Worm (Caenorhabditis elegans) whole organism, young adult: ENCODE measurements around the gene sms-2.

ENCODE experiments used
- B0035.1 ChIP-seq: sonication (generic microtip); optimal IDR thresholded peaks from 2 replicates; lab custom pipeline; 2016; ENCODE audit warnings: missing genetic modification characterization, mild to moderate bottlenecking, missing compliant biosample characterization, missing genotype, missing genetic modification reagents
- D2030.7 ChIP-seq: fragments of 200-800 bp; sonication (Bioruptor generic); IDR thresholded peaks from 2 replicates; pipeline ENCODE4 v1.3.6; 2022; ENCODE audit warnings: missing genetic modification reagents, missing genetic modification characterization, missing compliant biosample characterization
- F23B12.7 ChIP-seq: sonication (generic microtip); optimal IDR thresholded peaks from 2 replicates; lab custom pipeline; 2017; ENCODE audit warnings: missing genetic modification characterization, mild to moderate bottlenecking, missing compliant biosample characterization, antibody characterized with exemption, moderate library complexity; ENCODE audit not compliant: insufficient read depth
- F39B2.1 ChIP-seq: fragments of 200-800 bp; sonication (Bioruptor generic); IDR thresholded peaks from 2 replicates; pipeline ENCODE4 v1.3.6; 2022; ENCODE audit warnings: missing genetic modification reagents, missing genetic modification characterization, missing compliant biosample characterization
- F57C9.4 ChIP-seq: sonication (generic microtip); optimal IDR thresholded peaks from 2 replicates; lab custom pipeline; 2017; ENCODE audit warnings: mild to moderate bottlenecking, missing genetic modification characterization, missing compliant biosample characterization
- K12H6.12 ChIP-seq: fragments of 200-800 bp; sonication (Bioruptor generic); optimal IDR thresholded peaks from 2 replicates; lab custom pipeline; 2018; ENCODE audit warnings: mild to moderate bottlenecking, missing genetic modification characterization, missing compliant biosample characterization
- Y53G8AR.9 ChIP-seq: fragments of 200-800 bp; sonication (Bioruptor generic); conservative IDR thresholded peaks from 2 replicates; pipeline ENCODE4 v1.3.6; 2022; ENCODE audit warnings: missing genetic modification reagents, missing genetic modification characterization, missing compliant biosample characterization
- Y56A3A.18 ChIP-seq: fragments of 200-800 bp; sonication (Bioruptor generic); IDR thresholded peaks from 2 replicates; pipeline ENCODE4 v1.3.6; 2022; ENCODE audit warnings: missing genetic modification reagents, missing genetic modification characterization, missing compliant biosample characterization
- Y79H2A.3 ChIP-seq: fragments of 200-800 bp; sonication (Bioruptor generic); conservative IDR thresholded peaks from 2 replicates; pipeline ENCODE4 v1.3.6; 2022; ENCODE audit warnings: missing genetic modification reagents, missing genetic modification characterization, missing compliant biosample characterization
- atf-7 ChIP-seq: sonication (generic microtip); optimal IDR thresholded peaks from 2 replicates; lab custom pipeline; 2017; ENCODE audit warnings: mild to moderate bottlenecking, missing genetic modification characterization, missing compliant biosample characterization
- attf-3 ChIP-seq: fragments of 200-800 bp; sonication (Bioruptor generic); conservative IDR thresholded peaks from 2 replicates; pipeline ENCODE4 v1.3.6; 2022; ENCODE audit warnings: missing genetic modification reagents, missing genetic modification characterization, missing compliant biosample characterization
- cebp-1 ChIP-seq, 2 experiments: fragments of 200-800 bp in 1 of 2; sonication (Bioruptor generic) in 1 of 2; sonication (generic microtip) in 1 of 2; IDR thresholded peaks in 1 of 2; optimal IDR thresholded peaks in 1 of 2; 2 replicates each; pipeline versions ENCODE4 v1.3.6 to Lab custom; 2017 to 2022; ENCODE audit warnings: missing compliant biosample characterization in 2 of 2, missing genetic modification characterization in 2 of 2, mild to moderate bottlenecking in 1 of 2, missing genetic modification reagents in 1 of 2, moderate library complexity in 1 of 2
- ceh-27 ChIP-seq: fragments of 200-800 bp; sonication (Bioruptor generic); optimal IDR thresholded peaks from 2 replicates; lab custom pipeline; 2018; ENCODE audit warnings: mild to moderate bottlenecking, missing genetic modification characterization, moderate library complexity, missing compliant biosample characterization
- ceh-40 ChIP-seq: fragments of 200-800 bp; sonication (Bioruptor generic); IDR thresholded peaks from 2 replicates; pipeline ENCODE4 v1.3.6; 2022; ENCODE audit warnings: missing genetic modification characterization, missing compliant biosample characterization
- chd-7 ChIP-seq: sonication (generic microtip); optimal IDR thresholded peaks from 2 replicates; lab custom pipeline; 2016; ENCODE audit warnings: mild to moderate bottlenecking, missing genetic modification characterization, moderate library complexity, missing compliant biosample characterization
- dpff-1 ChIP-seq: sonication (generic microtip); optimal IDR thresholded peaks from 2 replicates; lab custom pipeline; 2017; ENCODE audit warnings: mild to moderate bottlenecking, missing genetic modification characterization, missing compliant biosample characterization
- dpl-1 ChIP-seq: fragments of 150-350 bp; optimal IDR thresholded peaks from 2 replicates; lab custom pipeline; 2014; ENCODE audit warnings: missing biosample characterization, missing genetic modification reagents, missing genetic modification characterization
- egrh-3 ChIP-seq: fragments of 200-800 bp; sonication (Bioruptor generic); IDR thresholded peaks from 2 replicates; pipeline ENCODE4 v1.3.6; 2022; ENCODE audit warnings: missing genetic modification reagents, missing genetic modification characterization, missing compliant biosample characterization
- hlh-26 ChIP-seq: fragments of 200-800 bp; sonication (Bioruptor generic); conservative IDR thresholded peaks from 2 replicates; pipeline ENCODE4 v1.3.6; 2022; ENCODE audit warnings: missing genetic modification reagents, missing genetic modification characterization, missing compliant biosample characterization
- hmg-20 ChIP-seq: fragments of 200-800 bp; sonication (Bioruptor generic); IDR thresholded peaks from 2 replicates; pipeline ENCODE4 v1.3.6; 2022; ENCODE audit warnings: missing genetic modification reagents, missing genetic modification characterization, missing compliant biosample characterization
- hrde-1 ChIP-seq: sonication (generic microtip); optimal IDR thresholded peaks from 2 replicates; lab custom pipeline; 2016; ENCODE audit warnings: missing genetic modification characterization, mild to moderate bottlenecking, missing compliant biosample characterization, moderate library complexity, missing genotype, missing genetic modification reagents, borderline replicate concordance
- lin-35 ChIP-seq, 3 experiments: fragments of 150-350 bp in 2 of 3; sonication (generic microtip) in 1 of 3; optimal IDR thresholded peaks; 2 replicates each; lab custom pipeline; 2014 to 2018; ENCODE audit warnings: missing biosample characterization in 3 of 3, missing genetic modification characterization in 3 of 3, missing genetic modification reagents in 3 of 3
- lin-40 ChIP-seq: sonication (generic microtip); optimal IDR thresholded peaks from 2 replicates; lab custom pipeline; 2016; ENCODE audit warnings: missing genetic modification characterization, mild to moderate bottlenecking, missing compliant biosample characterization, missing genotype, missing genetic modification reagents
- madf-10 ChIP-seq: sonication (generic microtip); optimal IDR thresholded peaks from 2 replicates; lab custom pipeline; 2016; ENCODE audit warnings: mild to moderate bottlenecking, missing genetic modification characterization, missing compliant biosample characterization
- madf-3 ChIP-seq: fragments of 200-800 bp; sonication (Bioruptor generic); IDR thresholded peaks from 2 replicates; pipeline ENCODE4 v1.3.6; 2022; ENCODE audit warnings: missing genetic modification reagents, missing genetic modification characterization, missing compliant biosample characterization
- madf-8 ChIP-seq: fragments of 200-800 bp; sonication (Bioruptor generic); conservative IDR thresholded peaks from 2 replicates; pipeline ENCODE4 v1.3.6; 2022; ENCODE audit warnings: missing genetic modification reagents, missing genetic modification characterization, missing compliant biosample characterization
- nfya-1 ChIP-seq: sonication (generic microtip); optimal IDR thresholded peaks from 2 replicates; lab custom pipeline; 2017; ENCODE audit warnings: antibody characterized with exemption, missing compliant biosample characterization, missing genetic modification characterization, borderline replicate concordance; ENCODE audit not compliant: insufficient read depth
- nfya-2 ChIP-seq: fragments of 200-800 bp; sonication (Bioruptor generic); IDR thresholded peaks from 2 replicates; pipeline ENCODE4 v1.3.6; 2022; ENCODE audit warnings: missing genetic modification reagents, missing genetic modification characterization, missing compliant biosample characterization
- nhr-179 ChIP-seq: sonication (generic microtip); optimal IDR thresholded peaks from 2 replicates; lab custom pipeline; 2016; ENCODE audit warnings: mild to moderate bottlenecking, missing genetic modification characterization, missing compliant biosample characterization
- pbrm-1 ChIP-seq: fragments of 200-800 bp; sonication (Bioruptor generic); IDR thresholded peaks from 2 replicates; pipeline ENCODE4 v1.3.6; 2022; ENCODE audit warnings: missing genetic modification reagents, missing genetic modification characterization, missing compliant biosample characterization
- rpc-1 ChIP-seq, 2 experiments: fragments of 150-350 bp in 1 of 2; sonication (generic microtip) in 1 of 2; optimal IDR thresholded peaks; 2 replicates each; lab custom pipeline; 2014 to 2018; ENCODE audit warnings: missing biosample characterization in 1 of 2, missing genetic modification characterization in 1 of 2, missing genetic modification reagents in 1 of 2, missing genotype in 1 of 2
- sdz-38 ChIP-seq: sonication (generic microtip); optimal IDR thresholded peaks from 2 replicates; lab custom pipeline; 2016; ENCODE audit warnings: missing genotype, missing genetic modification characterization, missing compliant biosample characterization
- snpc-1.1 ChIP-seq: sonication (generic microtip); optimal IDR thresholded peaks from 2 replicates; lab custom pipeline; 2017; ENCODE audit warnings: missing genetic modification characterization, mild to moderate bottlenecking, missing compliant biosample characterization, antibody characterized with exemption, moderate library complexity, missing genotype, missing genetic modification reagents; ENCODE audit not compliant: insufficient read depth
- snpc-4 ChIP-seq, 5 experiments: fragments of 150-350 bp in 1 of 5; sonication (generic microtip) in 4 of 5; optimal IDR thresholded peaks; 2 replicates each; lab custom pipeline; 2014 to 2018; ENCODE audit warnings: missing genetic modification characterization in 5 of 5, missing biosample characterization in 3 of 5, antibody characterized with exemption in 2 of 5, mild to moderate bottlenecking in 2 of 5, missing compliant biosample characterization in 2 of 5, missing genotype in 2 of 5, moderate library complexity in 2 of 5, missing genetic modification reagents in 1 of 5
- tbx-9 ChIP-seq: sonication (generic microtip); optimal IDR thresholded peaks from 2 replicates; lab custom pipeline; 2016; ENCODE audit warnings: borderline replicate concordance, missing genetic modification characterization, inconsistent platforms, missing compliant biosample characterization
- unc-130 ChIP-seq: sonication (generic microtip); optimal IDR thresholded peaks from 2 replicates; lab custom pipeline; 2016; ENCODE audit warnings: missing genetic modification reagents, missing genetic modification characterization, missing compliant biosample characterization
- zfh-2 ChIP-seq: fragments of 200-800 bp; sonication (Bioruptor generic); conservative IDR thresholded peaks from 2 replicates; pipeline ENCODE4 v1.3.6; 2022; ENCODE audit warnings: missing genetic modification reagents, missing genetic modification characterization, missing compliant biosample characterization
- zim-3 ChIP-seq: sonication (generic microtip); optimal IDR thresholded peaks from 2 replicates; lab custom pipeline; 2017; ENCODE audit warnings: mild to moderate bottlenecking, missing genetic modification characterization, moderate library complexity, missing compliant biosample characterization
- ztf-18 ChIP-seq: sonication (generic microtip); optimal IDR thresholded peaks from 2 replicates; lab custom pipeline; 2016; ENCODE audit warnings: missing genotype, mild to moderate bottlenecking, missing genetic modification characterization, missing compliant biosample characterization
- ztf-26 ChIP-seq: sonication (generic microtip); optimal IDR thresholded peaks from 2 replicates; lab custom pipeline; 2017; ENCODE audit warnings: missing genetic modification characterization, missing compliant biosample characterization

sms-2 gene

DNA sequence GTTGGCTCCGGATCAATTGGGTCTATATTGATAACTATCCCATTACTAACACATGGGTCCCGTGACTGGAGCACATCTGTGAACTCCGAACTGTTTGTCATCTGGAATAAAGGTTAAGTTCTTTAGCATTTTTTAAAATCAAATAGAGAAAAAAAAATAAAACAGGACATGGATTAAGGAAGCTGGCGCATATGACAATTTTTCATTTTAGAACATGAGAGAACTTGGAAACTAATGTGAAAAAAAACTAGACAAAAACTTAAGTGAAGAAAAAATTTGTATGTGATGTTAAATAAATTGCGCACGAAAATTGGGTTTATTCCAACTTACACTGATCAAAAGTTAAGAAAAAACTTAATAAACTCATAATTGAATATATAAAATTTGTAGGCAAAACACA is at the start of gene sms-2:
Gene sms-2, minus strand, starts transcription at position 101 of the 400 bp plus-strand sequence.
- no peak for TF ChIP-seq ztf-18 (tag; lab: Kevin White, UChicago)

DNA sequence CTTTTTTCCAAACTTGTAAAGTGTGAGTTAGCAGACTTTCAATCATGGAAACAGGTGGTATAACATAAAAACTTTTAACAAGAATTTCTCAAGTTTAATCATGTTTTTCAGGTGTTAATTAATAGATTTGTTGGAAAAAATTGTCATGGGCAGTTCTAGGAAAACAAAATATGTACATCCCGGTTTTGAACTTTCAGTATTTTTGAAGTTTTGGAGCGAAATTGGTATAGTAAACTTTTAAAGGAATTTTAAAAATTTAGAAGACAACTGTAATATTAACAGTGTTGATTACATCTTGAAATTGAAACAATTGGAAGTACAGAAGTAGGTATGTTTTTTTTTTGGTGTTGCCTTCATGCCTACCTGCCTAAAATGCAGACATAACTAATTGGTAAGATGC is 46.0 kb upstream of the sms-2 start:
- no peak for TF ChIP-seq atf-7 (tag; lab: Kevin White, UChicago)
- TF ChIP-seq F57C9.4 (tag; lab: Kevin White, UChicago), result no peak
- no peak for TF ChIP-seq rpc-1 (optimal IDR thresholded peaks at IDR 0.05; lab: Kevin White, UChicago)
- no peak for TF ChIP-seq rpc-1 (tag; optimal IDR thresholded peaks at IDR 0.05; lab: Kevin White, UChicago)
- TF ChIP-seq dpff-1 (tag; lab: Kevin White, UChicago), result no peak
- TF ChIP-seq attf-3 (GFP tag; lab: Robert Waterston, UW), result no peak
- TF ChIP-seq madf-8, result no peak
- TF ChIP-seq zim-3 (tag; lab: Kevin White, UChicago), result no peak
- TF ChIP-seq nhr-179, result no peak
- TF ChIP-seq dpl-1 (GFP tag; lab: Kevin White, UChicago), result no peak
- TF ChIP-seq D2030.7 (GFP tag; lab: Robert Waterston, UW), result no peak
- no peak for TF ChIP-seq F23B12.7 (tag; lab: Kevin White, UChicago)
- no peak for TF ChIP-seq madf-3
- no peak for TF ChIP-seq unc-130 (GFP tag; lab: Kevin White, UChicago)
- no peak for TF ChIP-seq hlh-26 (GFP tag; lab: Robert Waterston, UW)

DNA sequence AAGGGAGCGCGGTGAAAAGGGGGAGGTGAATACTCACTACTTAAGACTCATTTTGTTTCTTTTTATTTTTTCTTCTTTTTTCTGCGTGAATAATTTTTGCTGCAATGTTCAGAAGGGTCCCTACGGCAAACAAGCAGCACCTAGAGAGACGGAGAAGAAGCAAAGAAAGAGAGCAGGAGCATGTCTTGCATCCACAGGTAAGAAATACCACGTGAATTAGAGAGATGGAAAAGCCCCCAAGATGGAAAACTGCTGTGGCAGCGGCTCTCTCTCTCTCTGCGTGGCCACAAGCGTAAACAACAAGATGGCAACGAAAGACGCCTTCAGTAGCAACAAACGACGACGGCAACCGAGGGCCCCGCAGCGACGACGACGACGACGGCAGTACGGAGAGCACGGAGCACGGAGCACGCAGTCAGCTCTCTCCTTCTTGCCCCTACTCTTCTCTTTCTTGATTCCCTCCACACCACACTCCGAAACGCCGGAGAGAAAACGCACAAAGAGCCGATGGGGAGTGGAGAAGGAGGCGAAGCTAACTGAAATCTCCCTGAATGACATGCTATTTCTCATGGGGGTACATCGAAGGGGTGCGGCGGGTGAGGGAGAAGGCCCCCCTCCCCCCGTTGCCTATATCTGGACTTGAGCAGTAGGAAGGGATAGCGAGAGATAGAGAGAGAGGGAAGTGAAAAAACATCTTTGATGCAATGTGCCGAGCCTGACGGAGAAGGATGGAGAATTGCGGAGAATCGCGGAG is 44.1 kb upstream of the sms-2 start:
- TF ChIP-seq F39B2.1 (GFP tag; lab: Robert Waterston, UW), result no peak
- TF ChIP-seq atf-7 (tag; lab: Kevin White, UChicago), result peak; percentile 11
- no peak for TF ChIP-seq nfya-2 (GFP tag; lab: Robert Waterston, UW)
- 0 out of 2 replicates have a peak, but pooled peaks have one; percentile 14 for TF ChIP-seq pbrm-1 (GFP tag; lab: Robert Waterston, UW)
- TF ChIP-seq zfh-2 (GFP tag; lab: Robert Waterston, UW), result peak; percentile 95
- peak; percentile 20 for TF ChIP-seq B0035.1
- peak in 1 of 3 experiments; percentile 40 for TF ChIP-seq lin-35 (GFP tag; optimal IDR thresholded peaks at IDR 0.05; lab: Kevin White, UChicago)
- TF ChIP-seq egrh-3, result peak; percentile 47; the same call in 1 of the 2 replicates
- TF ChIP-seq madf-10, result peak; percentile 69
- peak; percentile 48 for TF ChIP-seq lin-40
- TF ChIP-seq ceh-27 (GFP tag; lab: Kevin White, UChicago), result peak; percentile 43
- TF ChIP-seq K12H6.12 (tag; lab: Kevin White, UChicago), result peak; percentile 86
- no peak for TF ChIP-seq snpc-1.1 (tag; lab: Kevin White, UChicago)
- TF ChIP-seq hmg-20 (GFP tag; lab: Robert Waterston, UW), result peak; percentile 53; the same call in 1 of the 2 replicates
- no peak for TF ChIP-seq ceh-40 (GFP tag; lab: Robert Waterston, UW)
- TF ChIP-seq snpc-4 (GFP tag; optimal IDR thresholded peaks at IDR 0.05; lab: Kevin White, UChicago), result no peak
- peak in 2 of 4 experiments; percentile 37 to 41 for TF ChIP-seq snpc-4 (tag; optimal IDR thresholded peaks at IDR 0.05; lab: Kevin White, UChicago)

DNA sequence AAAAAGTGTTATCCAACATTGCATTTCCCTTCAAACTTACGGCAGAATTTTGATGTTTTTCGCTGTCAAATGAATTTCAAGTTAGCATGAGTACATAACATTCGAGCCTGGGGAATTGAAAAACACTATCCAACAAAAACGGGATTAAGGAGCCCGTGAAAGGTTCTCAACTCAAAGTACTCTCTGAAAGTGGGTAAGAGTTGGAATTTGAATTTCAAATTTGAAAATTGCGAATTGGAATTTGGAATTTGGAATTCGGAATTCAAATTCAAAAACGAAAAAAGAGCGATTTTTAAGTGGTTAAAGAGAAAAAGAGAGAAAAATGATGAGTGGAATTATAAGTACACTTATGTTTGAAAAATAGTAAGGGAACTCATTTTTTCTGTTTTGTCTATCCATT is 42.6 kb upstream of the sms-2 start, which contains the start of the genes C09E10.3 and dgk-1:
Gene C09E10.3, minus strand, starts transcription at position 101 of the 400 bp plus-strand sequence.
Gene dgk-1, minus strand, starts transcription at position 183 of the 400 bp plus-strand sequence.
- TF ChIP-seq nfya-1 (no peak), Y56A3A.18 (GFP tag; lab: Robert Waterston, UW) (no peak), Y79H2A.3 (GFP tag; lab: Robert Waterston, UW) (no peak), sdz-38 (tag; lab: Kevin White, UChicago) (no peak), tbx-9 (tag; lab: Kevin White, UChicago) (no peak), rpc-1 (optimal IDR thresholded peaks at IDR 0.05; lab: Kevin White, UChicago) (no peak), rpc-1 (tag; optimal IDR thresholded peaks at IDR 0.05; lab: Kevin White, UChicago) (no peak), Y53G8AR.9 (GFP tag; lab: Robert Waterston, UW) (no peak), ztf-26 (tag; lab: Kevin White, UChicago) (no peak), madf-10 (no peak), chd-7 (tag; lab: Kevin White, UChicago) (no peak), cebp-1 (GFP tag; IDR thresholded peaks at IDR 0.05; lab: Robert Waterston, UW) (no peak), cebp-1 (tag; optimal IDR thresholded peaks at IDR 0.05; lab: Kevin White, UChicago) (no peak), snpc-4 (GFP tag; optimal IDR thresholded peaks at IDR 0.05; lab: Kevin White, UChicago) (no peak), snpc-4 (tag; optimal IDR thresholded peaks at IDR 0.05; lab: Kevin White, UChicago) (no peak), hrde-1 (no peak)
